Worm (Caenorhabditis elegans) whole organism, midembryonic: ENCODE data around the gene Y24F12A.1.

Experiments used
- T22C8.4 ChIP-seq: fragments of 200-800 bp; sonication (Bioruptor generic); IDR thresholded peaks from 2 replicates; pipeline ENCODE4 v1.3.6; 2022; ENCODE audit warnings: missing genetic modification characterization, missing compliant biosample characterization
- cog-1 ChIP-seq: sonication (generic microtip); optimal IDR thresholded peaks from 2 replicates; lab custom pipeline; 2016; ENCODE audit warnings: missing genetic modification characterization, missing compliant biosample characterization
- flt-1 ChIP-seq: fragments of 200-800 bp; sonication (Bioruptor generic); IDR thresholded peaks from 2 replicates; pipeline ENCODE4 v1.3.6; 2022; ENCODE audit warnings: missing genetic modification characterization, missing compliant biosample characterization
- klf-2 ChIP-seq: fragments of 200-800 bp; sonication (Bioruptor generic); conservative IDR thresholded peaks from 2 replicates; pipeline ENCODE4 v1.3.6; 2022; ENCODE audit warnings: missing genetic modification reagents, missing genetic modification characterization, missing compliant biosample characterization
- med-1 ChIP-seq: sonication (generic microtip); optimal IDR thresholded peaks from 2 replicates; lab custom pipeline; 2017; ENCODE audit warnings: missing genetic modification characterization, mild to moderate bottlenecking, missing compliant biosample characterization, antibody characterized with exemption, missing genetic modification reagents; ENCODE audit not compliant: insufficient read depth
- ref-1 ChIP-seq: fragments of 200-800 bp; sonication (Bioruptor generic); conservative IDR thresholded peaks from 2 replicates; pipeline ENCODE4 v1.3.6; 2022; ENCODE audit warnings: missing genetic modification reagents, missing genetic modification characterization, missing compliant biosample characterization
- tab-1 ChIP-seq: fragments of 200-800 bp; sonication (Bioruptor generic); IDR thresholded peaks from 2 replicates; pipeline ENCODE4 v1.3.6; 2022; ENCODE audit warnings: missing genetic modification characterization, missing compliant biosample characterization
- ztf-23 ChIP-seq: fragments of 200-800 bp; sonication (Bioruptor generic); IDR thresholded peaks from 2 replicates; pipeline ENCODE4 v1.3.6; 2022; ENCODE audit warnings: missing genetic modification reagents, missing genetic modification characterization, missing compliant biosample characterization
- ztf-29 ChIP-seq: fragments of 200-800 bp; sonication (Bioruptor generic); IDR thresholded peaks from 2 replicates; pipeline ENCODE4 v1.3.6; 2022; ENCODE audit warnings: missing genetic modification reagents, missing genetic modification characterization, missing compliant biosample characterization

- TF ChIP-seq T22C8.4 (GFP tag; lab: Robert Waterston, UW) (no peak), cog-1 (tag; lab: Kevin White, UChicago) (no peak), ztf-29 (GFP tag; lab: Robert Waterston, UW) (no peak), ztf-23 (no peak), klf-2 (no peak), ref-1 (GFP tag; lab: Robert Waterston, UW) (no peak), med-1 (GFP tag; lab: Kevin White, UChicago) (no peak), flt-1 (GFP tag; lab: Robert Waterston, UW) (no peak), tab-1 (GFP tag; lab: Robert Waterston, UW) (no peak)
Observed at ce11 chrIV:11650344-11650743, 45.3 kb downstream of the Y24F12A.1 start.
